Worm (Caenorhabditis elegans) whole organism, L3 larva: ENCODE measurements around the gene prx-5.

Experiments used
- ZK546.5 ChIP-seq: sonication (generic microtip); optimal IDR thresholded peaks from 2 replicates; lab custom pipeline; 2017; ENCODE audit warnings: missing biosample characterization, missing genetic modification characterization
- ama-1 ChIP-seq: fragments of 150-350 bp; optimal IDR thresholded peaks from 2 replicates; lab custom pipeline; 2018
- ceh-82 ChIP-seq: fragments of 150-350 bp; optimal IDR thresholded peaks from 2 replicates; lab custom pipeline; 2014; ENCODE audit warnings: missing biosample characterization, missing genetic modification characterization
- egl-27 ChIP-seq: sonication (generic microtip); optimal IDR thresholded peaks from 4 replicates; lab custom pipeline; 2017; ENCODE audit warnings: missing biosample characterization, missing genetic modification reagents, missing genetic modification characterization
- fos-1 ChIP-seq: fragments of 150-350 bp; optimal IDR thresholded peaks from 2 replicates; lab custom pipeline; 2014; ENCODE audit warnings: missing biosample characterization, missing genetic modification characterization
- lsy-12 ChIP-seq: sonication (generic microtip); optimal IDR thresholded peaks from 2 replicates; lab custom pipeline; 2016; ENCODE audit warnings: mild to moderate bottlenecking, missing genetic modification characterization, missing compliant biosample characterization
- nhr-237 ChIP-seq: fragments of 150-350 bp; optimal IDR thresholded peaks from 2 replicates; lab custom pipeline; 2014; ENCODE audit warnings: missing biosample characterization, missing genetic modification characterization
- nhr-67 ChIP-seq: fragments of 150-350 bp; optimal IDR thresholded peaks from 2 replicates; lab custom pipeline; 2014; ENCODE audit warnings: missing biosample characterization, missing genetic modification characterization
- nhr-77 ChIP-seq: fragments of 150-350 bp; optimal IDR thresholded peaks from 2 replicates; lab custom pipeline; 2014; ENCODE audit warnings: missing biosample characterization, missing genetic modification characterization
- snpc-4 ChIP-seq: fragments of 150-350 bp; optimal IDR thresholded peaks from 2 replicates; lab custom pipeline; 2014; ENCODE audit warnings: missing biosample characterization, missing genetic modification characterization
- tbx-2 ChIP-seq: sonication (generic microtip); optimal IDR thresholded peaks from 2 replicates; lab custom pipeline; 2016; ENCODE audit warnings: mild to moderate bottlenecking, missing genetic modification characterization, missing compliant biosample characterization
- zag-1 ChIP-seq: fragments of 150-350 bp; optimal IDR thresholded peaks from 2 replicates; lab custom pipeline; 2014; ENCODE audit warnings: missing biosample characterization, missing genetic modification characterization
- ztf-11 ChIP-seq: fragments of 150-350 bp; optimal IDR thresholded peaks from 2 replicates; lab custom pipeline; 2014; ENCODE audit warnings: missing biosample characterization, missing genetic modification characterization

DNA sequence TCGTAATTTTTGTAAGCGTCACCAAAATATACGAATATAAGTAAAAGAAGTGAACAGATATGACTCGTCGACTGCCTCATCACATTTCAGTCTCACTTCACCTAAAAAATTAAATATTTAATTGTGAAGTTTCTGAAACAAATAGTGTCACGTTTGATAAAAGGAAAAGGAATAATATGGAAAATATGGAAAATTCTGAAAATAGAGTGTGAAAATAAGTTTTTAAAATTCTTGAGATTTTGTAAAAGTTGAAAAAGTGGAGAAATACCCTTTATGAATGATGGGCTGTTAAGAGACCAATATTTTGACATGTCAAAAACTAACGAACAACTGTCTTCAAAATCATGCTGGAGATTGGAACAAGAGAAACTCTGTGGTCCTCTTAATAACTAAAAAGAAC is 22.1 kb downstream of the prx-5 start, which contains the start of gene T01B7.9:
- no peak for TF ChIP-seq zag-1 (tag; lab: Kevin White, UChicago)
- TF ChIP-seq lsy-12 (tag; lab: Kevin White, UChicago) = no peak
- no peak for TF ChIP-seq ama-1
- no peak for TF ChIP-seq tbx-2 (tag; lab: Kevin White, UChicago)
- no peak for TF ChIP-seq fos-1 (tag; lab: Kevin White, UChicago)
- no peak for TF ChIP-seq nhr-237 (tag; lab: Kevin White, UChicago)
- TF ChIP-seq ceh-82 (tag; lab: Kevin White, UChicago) = no peak
- TF ChIP-seq nhr-67 = no peak
- TF ChIP-seq egl-27 = no peak
- no peak for TF ChIP-seq ZK546.5
- no peak for TF ChIP-seq nhr-77 (tag; lab: Kevin White, UChicago)
- no peak for TF ChIP-seq snpc-4 (tag; lab: Kevin White, UChicago)
- TF ChIP-seq ztf-11 (tag; lab: Kevin White, UChicago) = no peak
